Fruit fly (Drosophila melanogaster) whole organism, embryonic: Measurements from ENCODE around the gene CG14965.

Source experiments
- Bdp1 ChIP-seq: fragments of 200-800 bp; sonication (Bioruptor generic); optimal IDR thresholded peaks from 3 replicates; lab custom pipeline; 2016; ENCODE audit warnings: missing biosample characterization, missing genetic modification characterization
- CG1024 ChIP-seq: fragments of 200-800 bp; sonication (Bioruptor generic); IDR thresholded peaks from 2 replicates; pipeline ENCODE4 v1.3.6; 2022; ENCODE audit warnings: missing biosample characterization, missing genetic modification characterization
- CG12219 ChIP-seq: fragments of 200-800 bp; sonication (Bioruptor generic); optimal IDR thresholded peaks from 3 replicates; lab custom pipeline; 2018; ENCODE audit warnings: missing biosample characterization, mild to moderate bottlenecking, missing genetic modification characterization
- CG1233 ChIP-seq: fragments of 200-800 bp; sonication (Bioruptor generic); optimal IDR thresholded peaks from 4 replicates; lab custom pipeline; 2018; ENCODE audit warnings: missing biosample characterization, mild to moderate bottlenecking, missing genetic modification characterization
- CG12942 ChIP-seq: fragments of 200-800 bp; sonication (Bioruptor generic); optimal IDR thresholded peaks from 3 replicates; lab custom pipeline; 2016; ENCODE audit warnings: missing biosample characterization, missing genetic modification characterization
- CG13287 ChIP-seq: fragments of 200-800 bp; sonication (Bioruptor generic); IDR thresholded peaks from 2 replicates; pipeline ENCODE4 v1.3.6; 2022; ENCODE audit warnings: missing biosample characterization, missing genetic modification characterization; ENCODE audit not compliant: partially characterized antibody
- CG13296 ChIP-seq: fragments of 200-800 bp; sonication (Bioruptor generic); optimal IDR thresholded peaks from 3 replicates; lab custom pipeline; 2018; ENCODE audit warnings: missing biosample characterization, mild to moderate bottlenecking, missing genetic modification characterization
- CG13775 ChIP-seq: fragments of 200-800 bp; sonication (Bioruptor generic); optimal IDR thresholded peaks from 3 replicates; lab custom pipeline; 2017; ENCODE audit warnings: missing biosample characterization, mild to moderate bottlenecking, missing genetic modification characterization
- CG14965 ChIP-seq: fragments of 200-800 bp; sonication (Bioruptor generic); optimal IDR thresholded peaks from 2 replicates; lab custom pipeline; 2016; ENCODE audit warnings: missing biosample characterization, missing genetic modification characterization, borderline replicate concordance
- CG15696 ChIP-seq: fragments of 200-800 bp; sonication (Bioruptor generic); optimal IDR thresholded peaks from 2 replicates; lab custom pipeline; 2019; ENCODE audit warnings: missing biosample characterization, mild to moderate bottlenecking, missing genetic modification characterization, moderate library complexity
- CG1647 ChIP-seq: fragments of 200-800 bp; sonication (Bioruptor generic); optimal IDR thresholded peaks from 3 replicates; lab custom pipeline; 2016; ENCODE audit warnings: missing biosample characterization, missing genetic modification characterization
- CG3163 ChIP-seq: fragments of 200-800 bp; sonication (Bioruptor generic); optimal IDR thresholded peaks from 3 replicates; lab custom pipeline; 2016; ENCODE audit warnings: missing biosample characterization, missing genetic modification characterization
- CG32767 ChIP-seq: fragments of 200-800 bp; sonication (Bioruptor generic); IDR thresholded peaks from 2 replicates; pipeline ENCODE4 v1.3.6; 2022; ENCODE audit warnings: missing biosample characterization, missing genetic modification characterization
- CG32772 ChIP-seq: fragments of 200-800 bp; sonication (Bioruptor generic); IDR thresholded peaks from 2 replicates; pipeline ENCODE4 v1.3.6; 2022; ENCODE audit warnings: missing biosample characterization, missing genetic modification characterization
- CG33213 ChIP-seq: fragments of 200-800 bp; sonication (Bioruptor generic); optimal IDR thresholded peaks from 3 replicates; lab custom pipeline; 2016; ENCODE audit warnings: missing biosample characterization, missing genetic modification characterization
- CG33557 ChIP-seq: fragments of 200-800 bp; sonication (Bioruptor generic); optimal IDR thresholded peaks from 2 replicates; lab custom pipeline; 2019; ENCODE audit warnings: missing biosample characterization, mild to moderate bottlenecking, missing genetic modification characterization, moderate library complexity
- CG3838 ChIP-seq: fragments of 200-800 bp; sonication (Bioruptor generic); optimal IDR thresholded peaks from 3 replicates; lab custom pipeline; 2016; ENCODE audit warnings: missing biosample characterization, missing genetic modification characterization
- CG4404 ChIP-seq: fragments of 200-800 bp; sonication (Bioruptor generic); IDR thresholded peaks from 2 replicates; pipeline ENCODE4 v1.3.6; 2022; ENCODE audit warnings: missing biosample characterization, missing genetic modification characterization
- CG6683 ChIP-seq: fragments of 200-800 bp; sonication (Bioruptor generic); optimal IDR thresholded peaks from 2 replicates; lab custom pipeline; 2017; ENCODE audit warnings: missing biosample characterization, mild to moderate bottlenecking, missing genetic modification characterization, missing genetic modification reagents
- CG7357 ChIP-seq: fragments of 200-800 bp; sonication (Bioruptor generic); IDR thresholded peaks from 3 replicates; pipeline ENCODE4 v1.3.6; 2022; ENCODE audit warnings: missing biosample characterization, missing genetic modification characterization
- CG7963 ChIP-seq: fragments of 200-800 bp; sonication (Bioruptor generic); IDR thresholded peaks from 3 replicates; pipeline ENCODE4 v1.3.6; 2022; ENCODE audit warnings: missing biosample characterization, missing genetic modification characterization; ENCODE audit not compliant: partially characterized antibody
- Dip3 ChIP-seq: fragments of 200-800 bp; sonication (Bioruptor generic); optimal IDR thresholded peaks from 3 replicates; lab custom pipeline; 2016; ENCODE audit warnings: missing biosample characterization, missing genetic modification characterization
- Drgx ChIP-seq: fragments of 200-800 bp; sonication (Bioruptor generic); IDR thresholded peaks from 2 replicates; pipeline ENCODE4 v1.3.6; 2022; ENCODE audit warnings: missing biosample characterization, missing genetic modification characterization
- Ets65A ChIP-seq: fragments of 200-800 bp; sonication (Bioruptor generic); peaks from one replicate; lab custom pipeline; 2016; ENCODE audit warnings: missing biosample characterization, missing genetic modification characterization
- Fer1 ChIP-seq: fragments of 200-800 bp; sonication (Bioruptor generic); optimal IDR thresholded peaks from 2 replicates; lab custom pipeline; 2017; ENCODE audit warnings: missing biosample characterization, mild to moderate bottlenecking, missing genetic modification characterization
- GATAe ChIP-seq: fragments of 200-800 bp; sonication (Bioruptor generic); conservative IDR thresholded peaks from 2 replicates; pipeline ENCODE4 v1.3.6; 2022; ENCODE audit warnings: missing biosample characterization, missing genetic modification characterization
- HLHmδ ChIP-seq: fragments of 200-800 bp; sonication (Bioruptor generic); optimal IDR thresholded peaks from 2 replicates; lab custom pipeline; 2018; ENCODE audit warnings: missing biosample characterization, mild to moderate bottlenecking, missing genetic modification characterization, moderate library complexity
- Hsf ChIP-seq: fragments of 200-800 bp; sonication (Bioruptor generic); optimal IDR thresholded peaks from 3 replicates; lab custom pipeline; 2016; ENCODE audit warnings: missing biosample characterization, missing genetic modification characterization
- Mrtf ChIP-seq: fragments of 200-800 bp; sonication (Bioruptor generic); IDR thresholded peaks from 3 replicates; pipeline ENCODE4 v1.3.6; 2022; ENCODE audit warnings: missing biosample characterization, missing genetic modification characterization
- Nf-YB ChIP-seq: fragments of 200-800 bp; sonication (Bioruptor generic); optimal IDR thresholded peaks from 3 replicates; lab custom pipeline; 2019; ENCODE audit warnings: missing biosample characterization, mild to moderate bottlenecking, missing genetic modification characterization, moderate library complexity
- Oli ChIP-seq: fragments of 200-800 bp; sonication (Bioruptor generic); optimal IDR thresholded peaks from 2 replicates; lab custom pipeline; 2018; ENCODE audit warnings: missing biosample characterization, mild to moderate bottlenecking, missing genetic modification characterization, moderate library complexity
- Ravus ChIP-seq: fragments of 200-800 bp; sonication (Bioruptor generic); IDR thresholded peaks from 2 replicates; pipeline ENCODE4 v1.3.6; 2022; ENCODE audit warnings: missing biosample characterization, missing genetic modification characterization
- Scr ChIP-seq: fragments of 200-800 bp; sonication (Bioruptor generic); IDR thresholded peaks from 2 replicates; pipeline ENCODE4 v1.3.6; 2022; ENCODE audit warnings: missing biosample characterization, missing genetic modification characterization; ENCODE audit not compliant: partially characterized antibody
- ase ChIP-seq: fragments of 200-800 bp; sonication (Bioruptor generic); IDR thresholded peaks from 3 replicates; pipeline ENCODE4 v1.3.6; 2022; ENCODE audit warnings: missing biosample characterization, missing genetic modification characterization
- bab2 ChIP-seq: fragments of 200-800 bp; sonication (Bioruptor generic); optimal IDR thresholded peaks from 2 replicates; lab custom pipeline; 2016; ENCODE audit warnings: missing biosample characterization, missing genetic modification characterization
- dan ChIP-seq: fragments of 200-800 bp; sonication (Bioruptor generic); IDR thresholded peaks from 2 replicates; pipeline ENCODE4 v1.3.6; 2022; ENCODE audit warnings: missing biosample characterization, missing genetic modification characterization
- en ChIP-seq: fragments of 200-800 bp; sonication (Bioruptor generic); optimal IDR thresholded peaks from 2 replicates; lab custom pipeline; 2016; ENCODE audit warnings: missing biosample characterization, missing genetic modification characterization
- fd102C ChIP-seq: fragments of 200-800 bp; sonication (Bioruptor generic); optimal IDR thresholded peaks from 2 replicates; lab custom pipeline; 2018; ENCODE audit warnings: missing biosample characterization, mild to moderate bottlenecking, missing genetic modification characterization, moderate library complexity
- fu2 ChIP-seq: fragments of 200-800 bp; sonication (Bioruptor generic); optimal IDR thresholded peaks from 2 replicates; lab custom pipeline; 2016; ENCODE audit warnings: missing biosample characterization, missing genetic modification characterization
- gcm2 ChIP-seq: fragments of 200-800 bp; sonication (Bioruptor generic); optimal IDR thresholded peaks from 2 replicates; lab custom pipeline; 2016; ENCODE audit warnings: missing biosample characterization, missing genetic modification characterization
- ham ChIP-seq: fragments of 200-800 bp; sonication (Bioruptor generic); IDR thresholded peaks from 2 replicates; pipeline ENCODE4 v1.3.6; 2022; ENCODE audit warnings: missing biosample characterization, missing genetic modification characterization
- her ChIP-seq: fragments of 200-800 bp; sonication (Bioruptor generic); optimal IDR thresholded peaks from 2 replicates; lab custom pipeline; 2016; ENCODE audit warnings: missing biosample characterization, missing genetic modification characterization
- insv ChIP-seq, 2 experiments: fragments of 200-800 bp; sonication (Bioruptor generic); optimal IDR thresholded peaks; 3 replicates each; lab custom pipeline; 2016 to 2018; ENCODE audit warnings: missing biosample characterization in 2 of 2, missing genetic modification characterization in 2 of 2
- jumu ChIP-seq: fragments of 200-800 bp; sonication (Bioruptor generic); optimal IDR thresholded peaks from 3 replicates; lab custom pipeline; 2016; ENCODE audit warnings: missing biosample characterization, missing genetic modification characterization
- klu ChIP-seq: fragments of 200-800 bp; sonication (Bioruptor generic); IDR thresholded peaks from 2 replicates; pipeline ENCODE4 v1.3.6; 2022; ENCODE audit warnings: missing biosample characterization, missing genetic modification characterization
- lab ChIP-seq: fragments of 200-800 bp; sonication (Bioruptor generic); optimal IDR thresholded peaks from 3 replicates; lab custom pipeline; 2017; ENCODE audit warnings: missing biosample characterization, missing genetic modification characterization, mild to moderate bottlenecking, moderate library complexity, missing genetic modification reagents
- nom ChIP-seq: fragments of 200-800 bp; sonication (Bioruptor generic); optimal IDR thresholded peaks from 2 replicates; lab custom pipeline; 2017; ENCODE audit warnings: missing biosample characterization, missing genetic modification characterization, mild to moderate bottlenecking, moderate library complexity, missing genetic modification reagents
- scrt ChIP-seq: fragments of 200-800 bp; sonication (Bioruptor generic); optimal IDR thresholded peaks from 2 replicates; lab custom pipeline; 2018; ENCODE audit warnings: missing biosample characterization, mild to moderate bottlenecking, missing genetic modification characterization, moderate library complexity
- twi ChIP-seq: fragments of 200-800 bp; optimal IDR thresholded peaks from 2 replicates; lab custom pipeline; 2019; ENCODE audit warnings: missing biosample characterization, mild to moderate bottlenecking, missing genetic modification characterization, moderate library complexity

CG14965 gene

dm6 chr3L:3222643-3223389 lies 30.5 kb upstream of the CG14965 start, which contains the start of the genes RpL28 and eIF1 (continued):
- TF ChIP-seq Fer1 (GFP tag; lab: Kevin White, UChicago): peak; percentile 90
- peak in 1 of 2 experiments; percentile 77 for TF ChIP-seq insv (GFP tag; optimal IDR thresholded peaks at IDR 0.05; lab: Kevin White, UChicago)
- TF ChIP-seq GATAe: peak; percentile 56
- peak; percentile 91 for TF ChIP-seq Dip3 (GFP tag; lab: Kevin White, UChicago)
- TF ChIP-seq CG13775 (GFP tag; lab: Kevin White, UChicago): peak; percentile 98
- peak; percentile 80 for TF ChIP-seq fd102C (GFP tag; lab: Kevin White, UChicago)
- peak; percentile 99 for TF ChIP-seq HLHmδ (GFP tag; lab: Kevin White, UChicago)
- peak; percentile 81 for TF ChIP-seq klu
- peak; percentile 84 for TF ChIP-seq CG3838 (GFP tag; lab: Kevin White, UChicago)
- peak; percentile 84 for TF ChIP-seq jumu
- peak; percentile 62 for TF ChIP-seq CG15696 (tag; lab: Kevin White, UChicago)
- peak; percentile 66 for TF ChIP-seq CG4404 (GFP tag; lab: Robert Waterston, UW)
- peak; percentile 81 for TF ChIP-seq CG6683 (GFP tag; lab: Kevin White, UChicago)
- peak; percentile 60 for TF ChIP-seq lab (GFP tag; lab: Kevin White, UChicago)
- peak; percentile 64 for TF ChIP-seq Nf-YB (GFP tag; lab: Kevin White, UChicago)
- peak; percentile 82 for TF ChIP-seq CG32772 (GFP tag; lab: Robert Waterston, UW)
- TF ChIP-seq Bdp1 (GFP tag; lab: Kevin White, UChicago): peak; percentile 87
- peak; percentile 78 for TF ChIP-seq bab2 (GFP tag; lab: Kevin White, UChicago)
- TF ChIP-seq CG12942 (GFP tag; lab: Kevin White, UChicago): peak; percentile 85
- TF ChIP-seq Ravus (GFP tag; lab: Robert Waterston, UW): no peak; the same call in 1 of the 2 replicates
- peak; percentile 85 for TF ChIP-seq her (GFP tag; lab: Kevin White, UChicago)
- peak; percentile 88 for TF ChIP-seq Scr
- TF ChIP-seq dan (GFP tag; lab: Robert Waterston, UW): no peak
- peak; percentile 74 for TF ChIP-seq CG14965 (GFP tag; lab: Kevin White, UChicago)
- TF ChIP-seq Drgx (GFP tag; lab: Robert Waterston, UW): no peak
- peak; percentile 87 for TF ChIP-seq ase
- TF ChIP-seq nom (GFP tag; lab: Kevin White, UChicago): peak; percentile 86
- peak; percentile 91 for TF ChIP-seq CG1647 (GFP tag; lab: Kevin White, UChicago)
- TF ChIP-seq CG7963 (GFP tag; lab: Robert Waterston, UW): peak; percentile 45; the same call in 1 of the 3 replicates
- TF ChIP-seq Oli: peak; percentile 13
- TF ChIP-seq Hsf (GFP tag; lab: Kevin White, UChicago): peak; percentile 94
- TF ChIP-seq CG13296 (GFP tag; lab: Kevin White, UChicago): peak; percentile 91
- TF ChIP-seq ham (GFP tag; lab: Robert Waterston, UW): peak; percentile 52; the same call in 1 of the 2 replicates
- peak; percentile 84 for TF ChIP-seq CG1024 (GFP tag; lab: Robert Waterston, UW)
- TF ChIP-seq fu2: peak; percentile 81
- TF ChIP-seq gcm2 (GFP tag; lab: Kevin White, UChicago): peak; percentile 90
- TF ChIP-seq CG12219: peak; percentile 87
- TF ChIP-seq en (GFP tag; lab: Kevin White, UChicago): peak; percentile 76
- peak; percentile 86 for TF ChIP-seq scrt (GFP tag; lab: Kevin White, UChicago)
- TF ChIP-seq CG3163 (GFP tag; lab: Kevin White, UChicago): peak; percentile 70
- peak; percentile 73 for TF ChIP-seq twi (tag; lab: Kevin White, UChicago)
- TF ChIP-seq CG33213 (GFP tag; lab: Kevin White, UChicago): peak; percentile 93
- peak; percentile 90 for TF ChIP-seq CG33557 (GFP tag; lab: Kevin White, UChicago)
- peak; percentile 99 for TF ChIP-seq Ets65A (GFP tag; lab: Kevin White, UChicago)
- peak; percentile 96 for TF ChIP-seq CG1233 (GFP tag; lab: Kevin White, UChicago)
- TF ChIP-seq Mrtf: peak; percentile 80; the same call in 2 of the 3 replicates
- peak; percentile 57; the same call in 1 of the 2 replicates for TF ChIP-seq CG32767 (GFP tag; lab: Robert Waterston, UW)
- peak; percentile 64 for TF ChIP-seq CG7357 (GFP tag; lab: Robert Waterston, UW)
- peak; percentile 78 for TF ChIP-seq CG13287
